Fruit fly (Drosophila melanogaster) S2 (cell line): ENCODE measurements around the gene CG11977.
A peak's percentile ranks its signal among the peaks of the same experiment; 100 is the strongest.

ENCODE experiments used
- CG8478 ChIP-seq: fragments of >200 bp; optimal IDR thresholded peaks from 2 replicates; lab custom pipeline; 2018
- CTCF ChIP-seq, 2 experiments: fragments of >200 bp; optimal IDR thresholded peaks; 2 replicates each; lab custom pipeline; 2018

DNA sequence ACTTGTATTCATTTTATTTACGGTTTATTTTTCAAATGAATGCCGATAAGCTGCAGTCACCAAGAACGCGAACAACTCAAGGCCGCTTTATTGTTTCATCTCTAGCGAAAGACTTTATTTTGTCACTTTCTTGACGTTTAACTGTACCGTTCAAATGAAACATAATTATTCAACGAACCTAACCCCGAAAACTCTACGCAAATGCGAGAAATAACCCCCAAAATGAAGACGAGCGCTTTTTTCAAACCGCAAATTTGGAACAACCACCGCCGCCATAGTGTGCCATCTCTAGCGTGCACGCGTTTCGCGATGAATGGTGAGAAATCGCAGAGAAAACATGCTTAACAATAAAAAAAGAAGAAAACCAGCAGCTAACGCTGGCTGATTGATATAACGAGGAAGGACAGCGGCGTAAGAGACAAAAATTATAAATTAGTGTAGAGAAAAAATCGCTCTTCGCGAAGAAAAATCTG lies 12.9 kb upstream of the CG11977 start, which contains the start of gene CG11970:
- peak in 1 of 2 experiments; percentile 25 for TF ChIP-seq CTCF (optimal IDR thresholded peaks at IDR 0.05; lab: Kevin White, UChicago)
- no peak for TF ChIP-seq CG8478 (lab: Kevin White, UChicago)
